Worm (Caenorhabditis elegans): ENCODE results near the gene M04C3.5.

- no peak for TF ChIP-seq unc-62 (GFP tag; optimal IDR thresholded peaks at IDR 0.05)
- no peak for TF ChIP-seq nhr-12 (tag; optimal IDR thresholded peaks at IDR 0.05)
- no peak for TF ChIP-seq ceh-39 (tag; optimal IDR thresholded peaks at IDR 0.05)
- no peak for TF ChIP-seq snpc-4 (tag; optimal IDR thresholded peaks at IDR 0.05)
- TF ChIP-seq nhr-237 (tag; optimal IDR thresholded peaks at IDR 0.05) = no peak
- TF ChIP-seq mep-1 (tag; optimal IDR thresholded peaks at IDR 0.05) = no peak
- TF ChIP-seq lin-13 (tag; optimal IDR thresholded peaks at IDR 0.05) = no peak
- no peak for TF ChIP-seq M03D4.4 (tag; optimal IDR thresholded peaks at IDR 0.05)
- no peak for TF ChIP-seq blmp-1 (tag; optimal IDR thresholded peaks at IDR 0.05)
These were observed 35.0 kb downstream of the M04C3.5 start, which contains the start of gene Y43F8B.17 for ce11 chrV:19484507-19484906.
